Worm (Caenorhabditis elegans) whole organism, L2 larva: Measurements from ENCODE around the gene R02D5.1.

Experiments
- C34F6.9 ChIP-seq: fragments of 150-350 bp; optimal IDR thresholded peaks from 2 replicates; lab custom pipeline; 2014; ENCODE audit warnings: missing biosample characterization, missing genetic modification characterization
- F13H6.1 ChIP-seq: sonication (generic microtip); optimal IDR thresholded peaks from 2 replicates; lab custom pipeline; 2016; ENCODE audit warnings: missing genetic modification characterization, missing compliant biosample characterization
- R02D3.7 ChIP-seq: fragments of 150-350 bp; optimal IDR thresholded peaks from 2 replicates; lab custom pipeline; 2014; ENCODE audit warnings: missing biosample characterization, missing genetic modification characterization
- Y55F3AM.14 ChIP-seq: fragments of 200-800 bp; sonication (Bioruptor generic); optimal IDR thresholded peaks from 2 replicates; lab custom pipeline; 2018; ENCODE audit warnings: mild to moderate bottlenecking, missing genetic modification characterization, missing compliant biosample characterization
- ZK546.5 ChIP-seq: sonication (generic microtip); optimal IDR thresholded peaks from 2 replicates; lab custom pipeline; 2017; ENCODE audit warnings: missing biosample characterization, missing genetic modification characterization
- ama-1 ChIP-seq: fragments of 150-350 bp; optimal IDR thresholded peaks from 2 replicates; lab custom pipeline; 2018; ENCODE audit warnings: inconsistent platforms
- ceh-16 ChIP-seq: fragments of 150-350 bp; optimal IDR thresholded peaks from 2 replicates; lab custom pipeline; 2014; ENCODE audit warnings: missing biosample characterization, missing genetic modification characterization
- ceh-82 ChIP-seq: fragments of 150-350 bp; optimal IDR thresholded peaks from 2 replicates; lab custom pipeline; 2014; ENCODE audit warnings: missing biosample characterization, missing genetic modification characterization
- crh-2 ChIP-seq: sonication (generic microtip); optimal IDR thresholded peaks from 2 replicates; lab custom pipeline; 2017; ENCODE audit warnings: missing biosample characterization, missing genetic modification characterization
- dmd-4 ChIP-seq: sonication (generic microtip); optimal IDR thresholded peaks from 2 replicates; lab custom pipeline; 2017; ENCODE audit warnings: missing biosample characterization, missing genetic modification characterization
- egl-27 ChIP-seq: sonication (generic microtip); optimal IDR thresholded peaks from 3 replicates; lab custom pipeline; 2017; ENCODE audit warnings: missing biosample characterization, missing genetic modification reagents, missing genetic modification characterization
- elt-3 ChIP-seq: sonication (generic microtip); optimal IDR thresholded peaks from 2 replicates; lab custom pipeline; 2017; ENCODE audit warnings: missing biosample characterization, missing genetic modification characterization
- fos-1 ChIP-seq: fragments of 150-350 bp; optimal IDR thresholded peaks from 2 replicates; lab custom pipeline; 2014; ENCODE audit warnings: missing biosample characterization, missing genetic modification characterization
- lin-11 ChIP-seq: fragments of 150-350 bp; sonication (generic microtip); optimal IDR thresholded peaks from 2 replicates; lab custom pipeline; 2014; ENCODE audit warnings: missing biosample characterization, missing genetic modification characterization, inconsistent platforms, mixed read lengths
- lin-39 ChIP-seq: fragments of 150-350 bp; optimal IDR thresholded peaks from 2 replicates; lab custom pipeline; 2014; ENCODE audit warnings: missing biosample characterization, missing genetic modification reagents, missing genetic modification characterization
- mbf-1 ChIP-seq: sonication (generic microtip); optimal IDR thresholded peaks from 2 replicates; lab custom pipeline; 2017; ENCODE audit warnings: missing biosample characterization, missing genetic modification characterization
- mdl-1 ChIP-seq, 2 experiments: fragments of 150-350 bp in 1 of 2; sonication (generic microtip) in 1 of 2; optimal IDR thresholded peaks; 2 replicates each; lab custom pipeline; 2017; ENCODE audit warnings: missing biosample characterization in 2 of 2, missing genetic modification characterization in 2 of 2
- nhr-10 ChIP-seq: sonication (generic microtip); optimal IDR thresholded peaks from 2 replicates; lab custom pipeline; 2017; ENCODE audit warnings: missing biosample characterization, missing genetic modification characterization
- nhr-11 ChIP-seq: fragments of 150-350 bp; optimal IDR thresholded peaks from 2 replicates; lab custom pipeline; 2014; ENCODE audit warnings: missing biosample characterization, missing genetic modification characterization
- nhr-12 ChIP-seq: fragments of 150-350 bp; optimal IDR thresholded peaks from 2 replicates; lab custom pipeline; 2014; ENCODE audit warnings: missing biosample characterization, missing genetic modification characterization
- nhr-129 ChIP-seq: fragments of 150-350 bp; optimal IDR thresholded peaks from 2 replicates; lab custom pipeline; 2014; ENCODE audit warnings: missing biosample characterization, missing genetic modification characterization
- nhr-23 ChIP-seq: fragments of 150-350 bp; optimal IDR thresholded peaks from 2 replicates; lab custom pipeline; 2014; ENCODE audit warnings: missing biosample characterization, missing genetic modification reagents, missing genetic modification characterization
- nhr-237 ChIP-seq: fragments of 150-350 bp; optimal IDR thresholded peaks from 2 replicates; lab custom pipeline; 2014; ENCODE audit warnings: missing biosample characterization, missing genetic modification characterization
- nhr-25 ChIP-seq: fragments of 150-350 bp; sonication (generic microtip); optimal IDR thresholded peaks from 3 replicates; lab custom pipeline; 2014; ENCODE audit warnings: missing biosample characterization, missing genetic modification characterization
- peb-1 ChIP-seq: fragments of 150-350 bp; optimal IDR thresholded peaks from 2 replicates; lab custom pipeline; 2014; ENCODE audit warnings: missing biosample characterization, missing genetic modification characterization
- sem-4 ChIP-seq: fragments of 150-350 bp; optimal IDR thresholded peaks from 2 replicates; lab custom pipeline; 2014; ENCODE audit warnings: missing biosample characterization, missing genetic modification reagents, missing genetic modification characterization
- skn-1 ChIP-seq: sonication (generic microtip); optimal IDR thresholded peaks from 2 replicates; lab custom pipeline; 2017; ENCODE audit warnings: missing biosample characterization, missing genetic modification characterization
- sma-3 ChIP-seq: sonication (generic microtip); optimal IDR thresholded peaks from 2 replicates; lab custom pipeline; 2016; ENCODE audit warnings: missing genetic modification reagents, missing genetic modification characterization, missing compliant biosample characterization
- sma-9 ChIP-seq, 2 experiments: fragments of 150-350 bp in 1 of 2; sonication (generic microtip) in 1 of 2; optimal IDR thresholded peaks; 2 replicates each; lab custom pipeline; 2014 to 2016; ENCODE audit warnings: missing genetic modification characterization in 2 of 2, mild to moderate bottlenecking in 1 of 2, missing biosample characterization in 1 of 2, missing compliant biosample characterization in 1 of 2, missing genetic modification reagents in 1 of 2, moderate library complexity in 1 of 2
- snpc-4 ChIP-seq: fragments of 150-350 bp; optimal IDR thresholded peaks from 2 replicates; lab custom pipeline; 2014; ENCODE audit warnings: missing biosample characterization, missing genetic modification characterization
- unc-55 ChIP-seq: fragments of 150-350 bp; sonication (generic microtip); optimal IDR thresholded peaks from 3 replicates; lab custom pipeline; 2014; ENCODE audit warnings: missing biosample characterization, missing genetic modification reagents, missing genetic modification characterization
- zag-1 ChIP-seq: fragments of 150-350 bp; optimal IDR thresholded peaks from 2 replicates; lab custom pipeline; 2014; ENCODE audit warnings: missing biosample characterization, missing genetic modification characterization
- ztf-1 ChIP-seq: fragments of 200-800 bp; sonication (Bioruptor generic); conservative IDR thresholded peaks from 2 replicates; pipeline ENCODE4 v1.3.6; 2022; ENCODE audit warnings: missing genetic modification characterization, missing compliant biosample characterization
- ztf-11 ChIP-seq: sonication (generic microtip); optimal IDR thresholded peaks from 2 replicates; lab custom pipeline; 2017; ENCODE audit warnings: missing biosample characterization, missing genetic modification characterization

R02D5.1 gene

DNA sequence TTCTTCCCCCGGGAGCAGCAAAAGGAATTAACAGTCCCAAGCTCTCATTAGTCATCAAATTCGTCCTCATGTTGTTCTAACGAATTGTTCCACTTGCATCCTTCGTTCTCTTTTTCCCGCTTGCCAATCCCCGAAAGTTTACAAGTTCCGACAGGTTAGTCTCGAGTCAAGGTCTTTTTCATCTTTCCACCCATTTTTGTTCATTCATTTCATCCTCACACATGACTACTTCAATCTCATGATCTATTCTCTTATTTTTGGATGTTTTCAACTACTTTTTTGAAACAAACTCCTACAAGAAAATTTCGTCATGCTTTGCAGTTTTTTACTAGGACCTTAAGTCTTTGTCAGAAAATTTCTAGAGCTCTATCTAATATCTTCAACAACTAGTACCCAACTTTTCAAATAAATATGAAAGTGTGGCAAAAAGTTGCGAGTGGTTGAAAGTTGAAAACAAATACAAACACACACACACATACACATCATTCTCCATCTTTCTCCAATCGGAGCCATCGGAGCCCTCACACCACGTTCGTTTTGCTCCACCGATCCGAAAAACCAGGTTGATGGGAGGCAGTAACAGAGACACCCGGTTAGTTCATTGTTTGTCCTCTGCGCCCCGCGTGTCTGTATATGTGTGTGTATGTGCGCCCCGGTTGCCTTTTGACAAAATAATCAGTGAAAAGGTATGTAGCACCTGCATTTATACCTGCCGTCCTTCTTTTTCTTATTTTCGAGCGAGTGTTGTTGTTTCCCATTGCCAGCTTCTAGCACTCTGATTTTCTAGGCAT lies 8.8 kb upstream of the R02D5.1 start:
- TF ChIP-seq nhr-25 (tag; lab: Kevin White, UChicago), result peak; percentile 31
- TF ChIP-seq F13H6.1 (tag; lab: Kevin White, UChicago), result peak; percentile 32
- peak; percentile 54 for TF ChIP-seq nhr-129 (tag; lab: Kevin White, UChicago)
- no peak for TF ChIP-seq nhr-237
- peak; percentile 11 for TF ChIP-seq C34F6.9 (tag; lab: Kevin White, UChicago)

DNA sequence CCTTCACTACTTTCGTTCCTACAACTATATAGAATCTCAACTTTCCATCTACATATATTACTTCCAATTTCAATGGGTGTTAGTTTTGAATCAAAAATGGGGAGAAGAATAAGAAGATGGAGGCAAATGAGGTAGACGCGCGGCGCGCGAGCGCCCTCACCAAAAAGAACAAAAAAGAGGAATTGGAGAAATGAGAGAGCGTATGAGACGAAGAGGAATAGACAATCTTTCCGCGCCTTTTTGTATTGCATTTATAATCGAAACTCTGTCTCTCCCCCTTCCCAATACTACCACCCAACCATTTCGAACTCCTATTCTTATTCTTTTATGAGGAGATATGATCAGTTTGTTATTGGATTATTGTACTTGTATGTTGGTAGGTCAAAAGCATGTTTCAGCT lies 7.5 kb upstream of the R02D5.1 start:
- TF ChIP-seq unc-55 (GFP tag; lab: Kevin White, UChicago) (peak; percentile 24), ceh-82 (tag; lab: Kevin White, UChicago) (no peak), ztf-1 (GFP tag; lab: Robert Waterston, UW) (no peak)

- TF ChIP-seq ama-1 (lab: Kevin White, UChicago) (no peak), C34F6.9 (tag; lab: Kevin White, UChicago) (no peak), mdl-1 (tag; optimal IDR thresholded peaks at IDR 0.05; lab: Kevin White, UChicago) (no peak)
Observed at ce11 chrV:14501136-14501535, 6.9 kb upstream of the R02D5.1 start, which contains the start of gene R02D5.24. R02D5.24 (plus strand) TSS chrV:14501340.

ce11 chrV:14503065-14503464 lies 5.0 kb upstream of the R02D5.1 start:
- TF ChIP-seq nhr-10 (tag; lab: Kevin White, UChicago) (no peak), sma-9 (GFP tag; optimal IDR thresholded peaks at IDR 0.05; lab: Kevin White, UChicago) (peak; percentile 1), sma-9 (tag; optimal IDR thresholded peaks at IDR 0.05; lab: Kevin White, UChicago) (no peak), mdl-1 (tag; optimal IDR thresholded peaks at IDR 0.05; lab: Kevin White, UChicago) (no peak), snpc-4 (tag; lab: Kevin White, UChicago) (no peak), fos-1 (tag; lab: Kevin White, UChicago) (peak; percentile 92), nhr-12 (tag; lab: Kevin White, UChicago) (no peak), peb-1 (tag; lab: Kevin White, UChicago) (no peak), nhr-11 (tag; lab: Kevin White, UChicago) (no peak), ztf-1 (GFP tag; lab: Robert Waterston, UW) (no peak), sma-3 (GFP tag; lab: Kevin White, UChicago) (peak; percentile 8), ztf-11 (tag; lab: Kevin White, UChicago) (no peak), lin-11 (tag; lab: Kevin White, UChicago) (no peak), zag-1 (tag; lab: Kevin White, UChicago) (no peak), C34F6.9 (tag; lab: Kevin White, UChicago) (no peak), skn-1 (tag; lab: Kevin White, UChicago) (peak; percentile 47), ceh-16 (tag; lab: Kevin White, UChicago) (no peak), Y55F3AM.14 (no peak), crh-2 (tag; lab: Kevin White, UChicago) (no peak), nhr-23 (tag; lab: Kevin White, UChicago) (no peak), egl-27 (tag; lab: Kevin White, UChicago) (no peak), unc-55 (GFP tag; lab: Kevin White, UChicago) (no peak), lin-39 (no peak), ZK546.5 (no peak), F13H6.1 (tag; lab: Kevin White, UChicago) (no peak), mbf-1 (tag; lab: Kevin White, UChicago) (no peak), R02D3.7 (tag; lab: Kevin White, UChicago) (no peak), nhr-129 (tag; lab: Kevin White, UChicago) (no peak), dmd-4 (tag; lab: Kevin White, UChicago) (no peak), ama-1 (lab: Kevin White, UChicago) (no peak), elt-3 (tag; lab: Kevin White, UChicago) (no peak), sem-4 (tag; lab: Kevin White, UChicago) (no peak)
